Fruit fly (Drosophila melanogaster) whole organism, embryonic: Measurements from ENCODE around the gene CG45049.
A peak's percentile ranks its signal among the peaks of the same experiment; 100 is the strongest.

ENCODE experiments used
- Asciz ChIP-seq: fragments of 200-800 bp; sonication (Bioruptor generic); optimal IDR thresholded peaks from 2 replicates; lab custom pipeline; 2017; ENCODE audit warnings: missing biosample characterization, mild to moderate bottlenecking, missing genetic modification characterization, missing genetic modification reagents
- B-H2 ChIP-seq: fragments of 200-800 bp; sonication (Bioruptor generic); optimal IDR thresholded peaks from 2 replicates; lab custom pipeline; 2018; ENCODE audit warnings: missing biosample characterization, mild to moderate bottlenecking, missing genetic modification characterization
- BEAF-32 ChIP-seq: fragments of 200-800 bp; sonication (Bioruptor generic); optimal IDR thresholded peaks from 3 replicates; lab custom pipeline; 2017; ENCODE audit warnings: missing biosample characterization, missing genetic modification characterization, mild to moderate bottlenecking, moderate library complexity, missing genetic modification reagents
- C15 ChIP-seq: fragments of 200-800 bp; sonication (Bioruptor generic); IDR thresholded peaks from 3 replicates; pipeline ENCODE4 v1.3.6; 2022; ENCODE audit warnings: missing biosample characterization, missing genetic modification characterization
- CG10267 ChIP-seq: fragments of 200-800 bp; sonication (Bioruptor generic); optimal IDR thresholded peaks from 2 replicates; lab custom pipeline; 2018; ENCODE audit warnings: missing biosample characterization, mild to moderate bottlenecking, missing genetic modification characterization, moderate library complexity
- CG14667 ChIP-seq: fragments of 200-800 bp; sonication (Bioruptor generic); IDR thresholded peaks from 2 replicates; pipeline ENCODE4 v1.3.6; 2022; ENCODE audit warnings: missing biosample characterization, missing genetic modification characterization
- CG15601 ChIP-seq: fragments of 200-800 bp; sonication (Bioruptor generic); optimal IDR thresholded peaks from 3 replicates; lab custom pipeline; 2019; ENCODE audit warnings: missing biosample characterization, mild to moderate bottlenecking, missing genetic modification characterization, moderate library complexity
- CG15696 ChIP-seq: fragments of 200-800 bp; sonication (Bioruptor generic); optimal IDR thresholded peaks from 2 replicates; lab custom pipeline; 2019; ENCODE audit warnings: missing biosample characterization, mild to moderate bottlenecking, missing genetic modification characterization, moderate library complexity
- CG16813 ChIP-seq: fragments of 200-800 bp; sonication (Bioruptor generic); IDR thresholded peaks from 3 replicates; pipeline ENCODE4 v1.3.6; 2022; ENCODE audit warnings: missing biosample characterization, missing genetic modification characterization; ENCODE audit not compliant: partially characterized antibody
- CG16863 ChIP-seq: fragments of 200-800 bp; sonication (Bioruptor generic); optimal IDR thresholded peaks from 3 replicates; lab custom pipeline; 2016; ENCODE audit warnings: missing biosample characterization, missing genetic modification characterization
- CG2202 ChIP-seq: fragments of 200-800 bp; sonication (Bioruptor generic); optimal IDR thresholded peaks from 2 replicates; lab custom pipeline; 2018; ENCODE audit warnings: missing biosample characterization, mild to moderate bottlenecking, missing genetic modification characterization
- CG2712 ChIP-seq: fragments of 200-800 bp; optimal IDR thresholded peaks from 3 replicates; lab custom pipeline; 2019; ENCODE audit warnings: missing biosample characterization, mild to moderate bottlenecking, missing genetic modification characterization, moderate library complexity
- CG2875 ChIP-seq: fragments of 200-800 bp; sonication (Bioruptor generic); optimal IDR thresholded peaks from 2 replicates; lab custom pipeline; 2017; ENCODE audit warnings: missing biosample characterization, mild to moderate bottlenecking, missing genetic modification characterization, missing genetic modification reagents
- CG2889 ChIP-seq: fragments of 200-800 bp; sonication (Bioruptor generic); IDR thresholded peaks from 3 replicates; pipeline ENCODE4 v1.3.6; 2022; ENCODE audit warnings: missing biosample characterization, missing genetic modification characterization
- CG3281 ChIP-seq: fragments of 200-800 bp; sonication (Bioruptor generic); optimal IDR thresholded peaks from 3 replicates; lab custom pipeline; 2017; ENCODE audit warnings: missing biosample characterization, mild to moderate bottlenecking, missing genetic modification characterization
- CG3407 ChIP-seq: fragments of 200-800 bp; sonication (Bioruptor generic); optimal IDR thresholded peaks from 2 replicates; lab custom pipeline; 2018; ENCODE audit warnings: missing biosample characterization, mild to moderate bottlenecking, missing genetic modification characterization
- CG4328 ChIP-seq: fragments of 200-800 bp; sonication (Bioruptor generic); optimal IDR thresholded peaks from 3 replicates; lab custom pipeline; 2017; ENCODE audit warnings: missing biosample characterization, missing genetic modification reagents, missing genetic modification characterization
- CG7372 ChIP-seq: fragments of 200-800 bp; sonication (Bioruptor generic); IDR thresholded peaks from 2 replicates; pipeline ENCODE4 v1.3.6; 2022; ENCODE audit warnings: missing biosample characterization, missing genetic modification characterization
- CG9215 ChIP-seq: fragments of 200-800 bp; sonication (Bioruptor generic); IDR thresholded peaks from 2 replicates; pipeline ENCODE4 v1.3.6; 2022; ENCODE audit warnings: missing biosample characterization, missing genetic modification characterization
- Chrac-16 ChIP-seq: fragments of 200-800 bp; sonication (Bioruptor generic); optimal IDR thresholded peaks from 3 replicates; lab custom pipeline; 2016; ENCODE audit warnings: missing biosample characterization, missing genetic modification characterization
- CrebB ChIP-seq: fragments of 200-800 bp; sonication (Bioruptor generic); optimal IDR thresholded peaks from 3 replicates; lab custom pipeline; 2018; ENCODE audit warnings: missing biosample characterization, mild to moderate bottlenecking, missing genetic modification characterization
- Dek ChIP-seq: fragments of 200-800 bp; sonication (Bioruptor generic); optimal IDR thresholded peaks from 3 replicates; lab custom pipeline; 2019; ENCODE audit warnings: missing biosample characterization, mild to moderate bottlenecking, missing genetic modification characterization, moderate library complexity
- Dip3 ChIP-seq: fragments of 200-800 bp; sonication (Bioruptor generic); optimal IDR thresholded peaks from 3 replicates; lab custom pipeline; 2016; ENCODE audit warnings: missing biosample characterization, missing genetic modification characterization
- Dll ChIP-seq: fragments of 200-800 bp; sonication (Bioruptor generic); IDR thresholded peaks from 4 replicates; pipeline ENCODE4 v1.3.6; 2022; ENCODE audit warnings: missing biosample characterization, missing genetic modification characterization; ENCODE audit not compliant: partially characterized antibody
- Eip74EF ChIP-seq, 2 experiments: fragments of 200-800 bp in 1 of 2; fragments of >200 bp in 1 of 2; sonication (Bioruptor generic) in 1 of 2; optimal IDR thresholded peaks; 2 replicates each; lab custom pipeline; 2017 to 2019; ENCODE audit warnings: missing biosample characterization in 2 of 2, missing genetic modification characterization in 2 of 2, mild to moderate bottlenecking in 1 of 2, moderate library complexity in 1 of 2
- Fer1 ChIP-seq: fragments of 200-800 bp; sonication (Bioruptor generic); optimal IDR thresholded peaks from 2 replicates; lab custom pipeline; 2017; ENCODE audit warnings: missing biosample characterization, mild to moderate bottlenecking, missing genetic modification characterization
- HLH4C ChIP-seq: fragments of 200-800 bp; sonication (Bioruptor generic); IDR thresholded peaks from 3 replicates; pipeline ENCODE4 v1.3.6; 2022; ENCODE audit warnings: missing biosample characterization, missing genetic modification characterization; ENCODE audit not compliant: partially characterized antibody
- Hr78 ChIP-seq, 2 experiments: fragments of 200-800 bp in 1 of 2; fragments of >200 bp in 1 of 2; sonication (Bioruptor generic) in 1 of 2; optimal IDR thresholded peaks; 2 replicates each; lab custom pipeline; 2017 to 2019; ENCODE audit warnings: missing biosample characterization in 2 of 2, missing genetic modification characterization in 2 of 2, mild to moderate bottlenecking in 1 of 2, moderate library complexity in 1 of 2
- MBD-R2 ChIP-seq: fragments of 200-800 bp; sonication (Bioruptor generic); IDR thresholded peaks from 2 replicates; pipeline ENCODE4 v1.3.6; 2022; ENCODE audit warnings: missing biosample characterization, missing genetic modification characterization
- MTF-1 ChIP-seq: fragments of 200-800 bp; sonication (Bioruptor generic); optimal IDR thresholded peaks from 2 replicates; lab custom pipeline; 2018; ENCODE audit warnings: missing biosample characterization, mild to moderate bottlenecking, missing genetic modification characterization, borderline replicate concordance
- Neu2 ChIP-seq: fragments of 200-800 bp; sonication (Bioruptor generic); optimal IDR thresholded peaks from 3 replicates; lab custom pipeline; 2016; ENCODE audit warnings: missing biosample characterization, missing genetic modification characterization, borderline replicate concordance
- NfI ChIP-seq: fragments of 200-800 bp; sonication (Bioruptor generic); optimal IDR thresholded peaks from 3 replicates; lab custom pipeline; 2018; ENCODE audit warnings: missing biosample characterization, mild to moderate bottlenecking, missing genetic modification characterization, moderate library complexity
- Sox100B ChIP-seq: fragments of 200-800 bp; sonication (Bioruptor generic); optimal IDR thresholded peaks from 3 replicates; lab custom pipeline; 2018; ENCODE audit warnings: missing biosample characterization, mild to moderate bottlenecking, missing genetic modification characterization
- Usf ChIP-seq: fragments of 200-800 bp; sonication (Bioruptor generic); optimal IDR thresholded peaks from 2 replicates; lab custom pipeline; 2017; ENCODE audit warnings: missing genotype, missing biosample characterization, missing genetic modification characterization
- az2 ChIP-seq: fragments of 200-800 bp; sonication (Bioruptor generic); optimal IDR thresholded peaks from 3 replicates; lab custom pipeline; 2016; ENCODE audit warnings: missing biosample characterization, missing genetic modification characterization
- cas ChIP-seq: fragments of 200-800 bp; sonication (Bioruptor generic); IDR thresholded peaks from 2 replicates; pipeline ENCODE4 v1.3.6; 2022; ENCODE audit warnings: missing biosample characterization, missing genetic modification characterization
- dati ChIP-seq: fragments of 200-800 bp; sonication (Bioruptor generic); IDR thresholded peaks from 2 replicates; pipeline ENCODE4 v1.3.6; 2022; ENCODE audit warnings: missing biosample characterization, missing genetic modification characterization
- fu2 ChIP-seq: fragments of 200-800 bp; sonication (Bioruptor generic); optimal IDR thresholded peaks from 2 replicates; lab custom pipeline; 2016; ENCODE audit warnings: missing biosample characterization, missing genetic modification characterization
- grn ChIP-seq: fragments of 200-800 bp; sonication (Bioruptor generic); optimal IDR thresholded peaks from 3 replicates; lab custom pipeline; 2017; ENCODE audit warnings: missing biosample characterization, missing genetic modification characterization
- ham ChIP-seq: fragments of 200-800 bp; sonication (Bioruptor generic); IDR thresholded peaks from 2 replicates; pipeline ENCODE4 v1.3.6; 2022; ENCODE audit warnings: missing biosample characterization, missing genetic modification characterization
- inv ChIP-seq: fragments of 200-800 bp; sonication (Bioruptor generic); IDR thresholded peaks from 2 replicates; pipeline ENCODE4 v1.3.6; 2022; ENCODE audit warnings: missing biosample characterization, missing genetic modification characterization; ENCODE audit not compliant: partially characterized antibody
- odd ChIP-seq: fragments of 200-800 bp; sonication (Bioruptor generic); optimal IDR thresholded peaks from 2 replicates; lab custom pipeline; 2017; ENCODE audit warnings: missing biosample characterization, mild to moderate bottlenecking, missing genetic modification characterization
- onecut ChIP-seq: fragments of 200-800 bp; sonication (Bioruptor generic); IDR thresholded peaks from 2 replicates; pipeline ENCODE4 v1.3.6; 2022; ENCODE audit warnings: missing biosample characterization, missing genetic modification characterization
- peb ChIP-seq: fragments of 200-800 bp; sonication (Bioruptor generic); IDR thresholded peaks from 2 replicates; pipeline ENCODE4 v1.3.6; 2022; ENCODE audit warnings: missing biosample characterization, missing genetic modification characterization
- pros ChIP-seq: fragments of 200-800 bp; sonication (Bioruptor generic); optimal IDR thresholded peaks from 3 replicates; lab custom pipeline; 2019; ENCODE audit warnings: missing biosample characterization, mild to moderate bottlenecking, missing genetic modification characterization, moderate library complexity
- pum ChIP-seq: fragments of 200-800 bp; sonication (Bioruptor generic); optimal IDR thresholded peaks from 2 replicates; lab custom pipeline; 2016; ENCODE audit warnings: missing biosample characterization, missing genetic modification characterization
- row ChIP-seq: fragments of 200-800 bp; sonication (Bioruptor generic); IDR thresholded peaks from 3 replicates; pipeline ENCODE4 v1.3.6; 2022; ENCODE audit warnings: missing biosample characterization, missing genetic modification characterization
- schlank ChIP-seq: fragments of 200-800 bp; sonication (Bioruptor generic); optimal IDR thresholded peaks from 2 replicates; lab custom pipeline; 2018; ENCODE audit warnings: missing biosample characterization, mild to moderate bottlenecking, missing genetic modification characterization
- sens-2 ChIP-seq: fragments of 200-800 bp; sonication (Bioruptor generic); IDR thresholded peaks from 2 replicates; pipeline ENCODE4 v1.3.6; 2022; ENCODE audit warnings: missing biosample characterization, missing genetic modification characterization
- sr ChIP-seq: fragments of 200-800 bp; sonication (Bioruptor generic); IDR thresholded peaks from 3 replicates; pipeline ENCODE4 v1.3.6; 2022; ENCODE audit warnings: missing biosample characterization, missing genetic modification characterization
- wor ChIP-seq: fragments of 200-800 bp; sonication (Bioruptor generic); IDR thresholded peaks from 2 replicates; pipeline ENCODE4 v1.3.6; 2022; ENCODE audit warnings: missing biosample characterization, missing genetic modification characterization

CG45049 gene

DNA sequence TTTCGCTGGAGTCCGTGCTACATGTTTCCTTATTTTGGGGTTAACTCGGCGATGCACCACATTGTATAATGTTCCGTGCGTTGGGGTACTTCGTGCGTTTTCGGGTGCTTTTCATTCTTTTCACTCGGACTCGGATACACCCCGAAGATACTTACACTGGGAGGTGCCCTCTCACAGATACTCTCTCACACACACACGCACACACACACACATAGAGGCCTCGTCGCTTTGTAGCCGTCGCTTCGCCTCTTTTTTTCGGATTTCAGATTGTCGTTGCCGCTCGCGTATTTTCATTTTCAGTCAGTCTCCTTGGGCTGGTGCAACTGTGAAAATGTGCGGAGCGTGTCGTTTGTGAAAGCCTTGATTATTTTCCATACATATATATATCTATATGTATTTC lies 54.6 kb downstream of the CG45049 start (continued):
- TF ChIP-seq CG3281 (GFP tag; lab: Kevin White, UChicago) (no peak), Dek (tag; lab: Kevin White, UChicago) (no peak), Sox100B (no peak), CrebB (peak; percentile 11), peb (GFP tag; lab: Robert Waterston, UW) (no peak), Neu2 (GFP tag; lab: Kevin White, UChicago) (no peak), Dll (no peak), onecut (peak; percentile 53), Usf (GFP tag; lab: Kevin White, UChicago) (no peak), Asciz (no peak), CG14667 (GFP tag; lab: Robert Waterston, UW) (no peak), CG2889 (GFP tag; lab: Robert Waterston, UW) (no peak), CG9215 (GFP tag; lab: Robert Waterston, UW) (no peak), fu2 (GFP tag; lab: Kevin White, UChicago) (no peak), ham (GFP tag; lab: Robert Waterston, UW) (no peak), CG4328 (GFP tag; lab: Kevin White, UChicago) (no peak), schlank (tag; lab: Kevin White, UChicago) (no peak), dati (no peak), BEAF-32 (GFP tag; lab: Kevin White, UChicago) (no peak), CG2202 (tag; lab: Kevin White, UChicago) (no peak), cas (GFP tag; lab: Robert Waterston, UW) (no peak), B-H2 (GFP tag; lab: Kevin White, UChicago) (peak; percentile 39), CG16813 (GFP tag; lab: Robert Waterston, UW) (no peak), row (GFP tag; lab: Robert Waterston, UW) (no peak; the same call in 2 of the 3 replicates), sr (GFP tag; lab: Robert Waterston, UW) (no peak), Eip74EF (GFP tag; optimal IDR thresholded peaks at IDR 0.05; lab: Kevin White, UChicago) (no peak), wor (GFP tag; lab: Robert Waterston, UW) (no peak), CG15696 (tag; lab: Kevin White, UChicago) (no peak), MBD-R2 (GFP tag; lab: Robert Waterston, UW) (no peak), CG2712 (tag; lab: Kevin White, UChicago) (peak; percentile 0), C15 (no peak), MTF-1 (GFP tag; lab: Kevin White, UChicago) (no peak), HLH4C (GFP tag; lab: Robert Waterston, UW) (no peak), sens-2 (GFP tag; lab: Robert Waterston, UW) (no peak), CG10267 (tag; lab: Kevin White, UChicago) (no peak), CG2875 (GFP tag; lab: Kevin White, UChicago) (no peak), grn (GFP tag; lab: Kevin White, UChicago) (no peak), inv (GFP tag; lab: Robert Waterston, UW) (no peak), Dip3 (GFP tag; lab: Kevin White, UChicago) (no peak), Hr78 (GFP tag; optimal IDR thresholded peaks at IDR 0.05; lab: Kevin White, UChicago) (peak in 1 of 2 experiments; percentile 3), Chrac-16 (no peak), az2 (GFP tag; lab: Kevin White, UChicago) (no peak), CG3407 (GFP tag; lab: Kevin White, UChicago) (no peak), CG7372 (GFP tag; lab: Robert Waterston, UW) (no peak), pum (GFP tag; lab: Kevin White, UChicago) (no peak), odd (GFP tag; lab: Kevin White, UChicago) (peak; percentile 14), CG16863 (GFP tag; lab: Kevin White, UChicago) (no peak), pros (GFP tag; lab: Kevin White, UChicago) (peak; percentile 2), CG15601 (tag; lab: Kevin White, UChicago) (no peak), NfI (GFP tag; lab: Kevin White, UChicago) (peak; percentile 29), Fer1 (GFP tag; lab: Kevin White, UChicago) (no peak)
